Fruit fly (Drosophila melanogaster): ENCODE results near the gene GluRIIC.

The GluRIIC gene

dm6 chr2L:866950-867744 is 46.7 kb upstream of the GluRIIC start (continued):
- TF ChIP-seq CG13424 (tag; optimal IDR thresholded peaks at IDR 0.05) (peak; percentile 96), CG11456 (GFP tag; IDR thresholded peaks at IDR 0.05) (peak; percentile 95), sd (tag; optimal IDR thresholded peaks at IDR 0.05) (peak; percentile 99), CG9932 (GFP tag; IDR thresholded peaks at IDR 0.05) (peak; percentile 97), Deaf1 (tag; optimal IDR thresholded peaks at IDR 0.05) (peak; percentile 57), row (GFP tag; IDR thresholded peaks at IDR 0.05) (peak; percentile 95), h (optimal IDR thresholded peaks at IDR 0.05) (no peak), CrebB (tag; optimal IDR thresholded peaks at IDR 0.05) (peak; percentile 89), Bgb (GFP tag; IDR thresholded peaks at IDR 0.05; ENCODE audit: partially characterized antibody) (peak; percentile 35; the same call in 1 of the 2 replicates), gem (tag; optimal IDR thresholded peaks at IDR 0.05) (peak; percentile 95), hth (optimal IDR thresholded peaks at IDR 0.05) (no peak), esg (GFP tag; conservative IDR thresholded peaks at IDR 0.05) (peak; percentile 92), bowl (GFP tag; IDR thresholded peaks at IDR 0.05) (peak; percentile 89), CG6689 (GFP tag; IDR thresholded peaks at IDR 0.05) (peak; percentile 93), her (GFP tag; optimal IDR thresholded peaks at IDR 0.05) (peak; percentile 82), CG6254 (GFP tag; optimal IDR thresholded peaks at IDR 0.05) (peak; percentile 37), CG2116 (GFP tag; optimal IDR thresholded peaks at IDR 0.05) (peak; percentile 37), btn (GFP tag; optimal IDR thresholded peaks at IDR 0.05) (peak; percentile 77), Dip3 (GFP tag; optimal IDR thresholded peaks at IDR 0.05) (peak; percentile 89), ci (GFP tag; IDR thresholded peaks at IDR 0.05) (peak; percentile 97), pzg (GFP tag; optimal IDR thresholded peaks at IDR 0.05) (peak; percentile 14), ac (GFP tag; optimal IDR thresholded peaks at IDR 0.05) (peak; percentile 68), lmd (GFP tag; IDR thresholded peaks at IDR 0.05) (peak; percentile 95), CG16779 (GFP tag; IDR thresholded peaks at IDR 0.05) (peak; percentile 87), z (GFP tag; IDR thresholded peaks at IDR 0.05) (no peak), CG17612 (GFP tag; IDR thresholded peaks at IDR 0.05) (peak; percentile 88), Chrac-16 (GFP tag; optimal IDR thresholded peaks at IDR 0.05) (peak; percentile 94), CG10979 (tag; optimal IDR thresholded peaks at IDR 0.05) (peak; percentile 86), lov (optimal IDR thresholded peaks at IDR 0.05) (no peak), lov (GFP tag; IDR thresholded peaks at IDR 0.05) (peak; percentile 95), CG3163 (GFP tag; optimal IDR thresholded peaks at IDR 0.05) (peak; percentile 73), seq (GFP tag; IDR thresholded peaks at IDR 0.05) (peak; percentile 95), Rfx (GFP tag; IDR thresholded peaks at IDR 0.05) (peak; percentile 98), YL-1 (GFP tag; optimal IDR thresholded peaks at IDR 0.05) (peak; percentile 70), Kr (GFP tag; optimal IDR thresholded peaks at IDR 0.05) (no peak), CG12942 (GFP tag; optimal IDR thresholded peaks at IDR 0.05) (peak; percentile 90), hb (GFP tag; IDR thresholded peaks at IDR 0.05; ENCODE audit: partially characterized antibody) (no peak), CG9727 (GFP tag; optimal IDR thresholded peaks at IDR 0.05) (peak; percentile 91), CG18011 (GFP tag; optimal IDR thresholded peaks at IDR 0.05) (peak; percentile 73), fd64A (GFP tag; optimal IDR thresholded peaks at IDR 0.05) (peak; percentile 71), CG17568 (GFP tag; optimal IDR thresholded peaks at IDR 0.05) (peak; percentile 88), lab (GFP tag; optimal IDR thresholded peaks at IDR 0.05) (peak; percentile 95), Drgx (GFP tag; IDR thresholded peaks at IDR 0.05) (peak; percentile 97), CG10959 (GFP tag; IDR thresholded peaks at IDR 0.05) (peak; percentile 91), CG7786 (GFP tag; optimal IDR thresholded peaks at IDR 0.05) (peak; percentile 88), CG1233 (GFP tag; optimal IDR thresholded peaks at IDR 0.05) (peak; percentile 93), trh (GFP tag; optimal IDR thresholded peaks at IDR 0.05) (peak; percentile 69), CG9876 (GFP tag; optimal IDR thresholded peaks at IDR 0.05) (peak; percentile 53), CG11560 (tag; IDR thresholded peaks at IDR 0.05) (peak; percentile 82), wek (GFP tag; optimal IDR thresholded peaks at IDR 0.05) (peak; percentile 82), ems (GFP tag; optimal IDR thresholded peaks at IDR 0.05) (peak; percentile 91)
